Fruit fly (Drosophila melanogaster): ENCODE measurements around the gene St2.

St2 gene

DNA sequence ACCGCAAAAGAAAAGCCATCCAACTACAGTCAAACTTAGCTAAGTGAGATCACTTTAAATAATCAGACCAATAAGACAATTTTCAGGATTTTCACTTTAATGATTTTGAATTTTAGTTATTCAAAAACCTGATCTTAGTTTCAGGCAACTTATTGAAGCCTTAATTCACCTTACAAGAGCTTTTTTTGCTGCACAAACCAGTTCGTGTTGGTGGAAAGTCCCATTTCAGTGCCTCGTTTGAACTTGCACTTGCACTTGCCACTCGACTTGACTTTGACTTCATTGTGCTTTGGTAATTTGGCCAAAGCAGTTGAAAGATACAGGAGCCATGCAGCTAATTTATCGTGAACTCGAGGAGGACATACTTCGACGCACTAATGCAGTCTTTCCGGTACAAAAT, at the start of gene St2:
St2 (plus strand) TSS at position 301 of the 400 bp plus-strand sequence.
- TF ChIP-seq insv (optimal IDR thresholded peaks at IDR 0.05) (no peak), ttk (optimal IDR thresholded peaks at IDR 0.05) (no peak), Sin3A (optimal IDR thresholded peaks at IDR 0.05) (no peak), psq (optimal IDR thresholded peaks at IDR 0.05) (no peak), Myc (optimal IDR thresholded peaks at IDR 0.05) (no peak), h (optimal IDR thresholded peaks at IDR 0.05) (no peak)

- TF ChIP-seq h (optimal IDR thresholded peaks at IDR 0.05) (no peak), Myc (optimal IDR thresholded peaks at IDR 0.05) (no peak), Sin3A (optimal IDR thresholded peaks at IDR 0.05) (no peak), psq (optimal IDR thresholded peaks at IDR 0.05) (no peak), ttk (optimal IDR thresholded peaks at IDR 0.05) (no peak), insv (optimal IDR thresholded peaks at IDR 0.05) (no peak)
Measured at dm6 chr3R:9213029-9213428, 38.6 kb upstream of the St2 start.

- TF ChIP-seq Myc (optimal IDR thresholded peaks at IDR 0.05), result no peak
- no peak for TF ChIP-seq ttk (optimal IDR thresholded peaks at IDR 0.05)
- no peak for TF ChIP-seq h (optimal IDR thresholded peaks at IDR 0.05)
- no peak for TF ChIP-seq psq (optimal IDR thresholded peaks at IDR 0.05)
- TF ChIP-seq insv (optimal IDR thresholded peaks at IDR 0.05), result no peak
- TF ChIP-seq Sin3A (optimal IDR thresholded peaks at IDR 0.05), result no peak
Measured at dm6 chr3R:9214235-9214634, 37.4 kb upstream of the St2 start.

dm6 chr3R:9215551-9215950, 36.1 kb upstream of the St2 start:
- TF ChIP-seq ttk (optimal IDR thresholded peaks at IDR 0.05) (no peak), Myc (optimal IDR thresholded peaks at IDR 0.05) (no peak), Sin3A (optimal IDR thresholded peaks at IDR 0.05) (no peak), insv (optimal IDR thresholded peaks at IDR 0.05) (no peak), psq (optimal IDR thresholded peaks at IDR 0.05) (no peak), h (optimal IDR thresholded peaks at IDR 0.05) (no peak)

DNA sequence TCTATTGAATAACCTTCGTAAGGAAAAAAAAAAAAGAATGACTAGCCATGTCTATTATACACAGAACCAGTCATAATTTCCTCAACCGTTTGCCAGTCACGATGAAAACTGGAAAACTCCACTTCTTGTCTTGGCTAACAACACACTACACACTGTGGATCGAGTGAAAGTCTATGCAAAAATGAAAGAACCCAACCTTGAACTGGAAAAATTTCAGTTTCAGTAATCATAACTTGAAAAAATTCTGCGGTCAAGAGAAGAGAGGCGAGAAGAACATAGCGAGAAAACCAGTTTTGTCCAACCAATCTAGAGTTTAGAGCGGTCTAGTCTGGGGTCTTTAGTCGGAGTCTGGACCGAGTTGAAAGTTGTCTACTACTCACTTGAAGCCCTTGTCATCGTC, 34.0 kb upstream of the St2 start:
- TF ChIP-seq Myc (optimal IDR thresholded peaks at IDR 0.05) (no peak), insv (optimal IDR thresholded peaks at IDR 0.05) (no peak), Sin3A (optimal IDR thresholded peaks at IDR 0.05) (no peak), ttk (optimal IDR thresholded peaks at IDR 0.05) (no peak), psq (optimal IDR thresholded peaks at IDR 0.05) (no peak), h (optimal IDR thresholded peaks at IDR 0.05) (no peak)

dm6 chr3R:9220064-9220864, 31.4 kb upstream of the St2 start:
- TF ChIP-seq ttk (optimal IDR thresholded peaks at IDR 0.05) (no peak), Sin3A (optimal IDR thresholded peaks at IDR 0.05) (no peak), insv (optimal IDR thresholded peaks at IDR 0.05) (no peak), psq (optimal IDR thresholded peaks at IDR 0.05) (no peak), Myc (optimal IDR thresholded peaks at IDR 0.05) (no peak)

DNA sequence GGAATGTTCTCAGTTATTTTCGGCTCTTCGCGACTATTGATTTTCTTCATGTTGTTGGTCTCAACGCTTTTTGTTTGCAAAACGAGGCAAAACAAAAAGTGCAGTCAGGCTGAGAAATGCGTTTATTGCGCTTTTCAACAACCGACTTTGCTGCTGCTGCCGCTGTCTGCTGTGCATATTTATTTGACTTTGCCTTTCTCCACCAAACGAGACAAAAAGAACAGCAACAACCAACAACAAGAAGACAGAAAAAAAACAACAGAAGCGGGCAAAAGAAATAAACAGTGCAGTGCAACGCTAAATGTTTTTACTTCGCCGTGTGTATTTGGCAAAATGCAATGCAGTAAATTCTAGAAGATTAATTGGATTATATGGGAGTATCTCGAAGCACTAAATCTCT, 29.3 kb upstream of the St2 start:
- TF ChIP-seq Myc (optimal IDR thresholded peaks at IDR 0.05) (no peak), psq (optimal IDR thresholded peaks at IDR 0.05) (no peak), insv (optimal IDR thresholded peaks at IDR 0.05) (no peak), Sin3A (optimal IDR thresholded peaks at IDR 0.05) (no peak), h (optimal IDR thresholded peaks at IDR 0.05) (no peak), ttk (optimal IDR thresholded peaks at IDR 0.05) (no peak)

DNA sequence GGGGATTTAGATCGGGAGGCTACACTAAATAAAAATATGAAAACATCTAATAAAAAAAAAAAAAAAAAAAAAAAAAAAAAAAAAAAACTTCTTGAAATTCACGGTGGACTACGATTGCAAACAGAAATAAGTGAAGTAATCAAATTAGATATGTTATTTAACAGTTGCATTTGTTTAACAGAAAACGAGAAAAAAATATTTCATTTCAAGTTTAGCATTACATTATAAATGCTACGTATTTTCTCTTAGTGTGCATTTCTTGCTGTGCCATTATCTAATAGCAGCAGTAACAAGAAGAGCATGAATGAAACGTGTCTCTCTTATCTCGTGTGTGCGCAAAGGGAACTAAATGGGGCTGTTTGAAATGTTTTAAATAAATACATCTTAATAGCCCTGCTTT, 26.8 kb upstream of the St2 start:
- TF ChIP-seq psq (optimal IDR thresholded peaks at IDR 0.05) (no peak), ttk (optimal IDR thresholded peaks at IDR 0.05) (no peak)

DNA sequence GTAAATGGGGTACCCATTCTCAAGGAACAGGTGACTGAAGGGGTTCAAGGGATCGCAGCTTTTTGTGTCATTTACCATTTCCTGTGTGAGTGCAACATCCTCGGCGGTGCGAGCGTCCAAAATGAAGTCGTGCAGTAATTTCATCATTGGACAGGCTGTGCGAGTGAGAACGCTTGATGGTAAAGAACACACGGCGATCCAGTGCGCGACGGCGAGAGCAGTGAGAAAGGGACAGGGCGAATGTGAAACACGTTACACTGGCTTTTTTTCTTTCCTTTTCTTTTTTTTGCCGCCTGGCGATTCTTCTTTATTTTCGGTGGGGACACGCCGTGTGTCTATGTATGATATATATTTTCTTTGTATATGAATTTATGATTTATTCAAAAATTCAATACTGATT, 25.5 kb upstream of the St2 start:
- TF ChIP-seq Myc (optimal IDR thresholded peaks at IDR 0.05) (no peak), h (optimal IDR thresholded peaks at IDR 0.05) (no peak), insv (optimal IDR thresholded peaks at IDR 0.05) (no peak), psq (optimal IDR thresholded peaks at IDR 0.05) (no peak), Sin3A (optimal IDR thresholded peaks at IDR 0.05) (no peak)

- TF ChIP-seq insv (optimal IDR thresholded peaks at IDR 0.05), result no peak
- TF ChIP-seq psq (optimal IDR thresholded peaks at IDR 0.05), result no peak
- TF ChIP-seq ttk (optimal IDR thresholded peaks at IDR 0.05), result no peak
- TF ChIP-seq h (optimal IDR thresholded peaks at IDR 0.05), result no peak
- no peak for TF ChIP-seq Myc (optimal IDR thresholded peaks at IDR 0.05)
- no peak for TF ChIP-seq Sin3A (optimal IDR thresholded peaks at IDR 0.05)
Measured at dm6 chr3R:9226701-9227313, 24.8 kb upstream of the St2 start.

DNA sequence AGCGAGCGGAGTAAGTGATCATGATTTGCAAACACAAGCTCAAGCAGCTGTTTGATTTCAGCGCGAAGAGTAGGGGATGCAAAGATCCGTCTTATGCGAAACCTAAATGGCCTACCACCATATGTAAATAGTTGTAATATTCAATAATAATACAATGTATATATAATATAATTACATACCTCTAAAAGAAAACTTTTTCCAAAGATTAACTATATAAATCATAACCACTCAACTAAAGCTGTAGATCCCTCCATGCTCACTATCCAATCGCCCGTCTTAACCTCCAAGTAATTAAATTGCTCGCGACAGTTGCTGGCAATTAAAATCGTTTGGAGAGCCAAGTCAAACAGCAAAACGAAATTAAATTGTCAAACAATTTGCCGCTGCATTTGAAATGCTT, 24.3 kb upstream of the St2 start:
- no peak for TF ChIP-seq psq (optimal IDR thresholded peaks at IDR 0.05)
- TF ChIP-seq insv (optimal IDR thresholded peaks at IDR 0.05), result no peak
- no peak for TF ChIP-seq ttk (optimal IDR thresholded peaks at IDR 0.05)
- no peak for TF ChIP-seq h (optimal IDR thresholded peaks at IDR 0.05)
- no peak for TF ChIP-seq Sin3A (optimal IDR thresholded peaks at IDR 0.05)
- TF ChIP-seq Myc (optimal IDR thresholded peaks at IDR 0.05), result no peak

dm6 chr3R:9227944-9228343, 23.7 kb upstream of the St2 start:
- TF ChIP-seq Sin3A (optimal IDR thresholded peaks at IDR 0.05) (no peak), psq (optimal IDR thresholded peaks at IDR 0.05) (no peak), h (optimal IDR thresholded peaks at IDR 0.05) (no peak), ttk (optimal IDR thresholded peaks at IDR 0.05) (no peak), Myc (optimal IDR thresholded peaks at IDR 0.05) (no peak), insv (optimal IDR thresholded peaks at IDR 0.05) (no peak)

Data from Kc167 (cell line).